Worm (Caenorhabditis elegans) whole organism, late embryonic: Measurements from ENCODE around the gene srd-16.
A peak's percentile ranks its signal among the peaks of the same experiment; 100 is the strongest.

ENCODE experiments used
- F13H6.1 ChIP-seq: sonication (generic microtip); optimal IDR thresholded peaks from 2 replicates; lab custom pipeline; 2016; ENCODE audit warnings: missing genetic modification characterization, missing compliant biosample characterization
- K02D7.2 ChIP-seq: sonication (generic microtip); optimal IDR thresholded peaks from 2 replicates; lab custom pipeline; 2017; ENCODE audit warnings: mild to moderate bottlenecking, missing genetic modification characterization, missing compliant biosample characterization
- K09A11.1 ChIP-seq: sonication (generic microtip); optimal IDR thresholded peaks from 2 replicates; lab custom pipeline; 2017; ENCODE audit warnings: antibody characterized with exemption, mild to moderate bottlenecking, missing genetic modification characterization, missing compliant biosample characterization; ENCODE audit not compliant: insufficient read depth
- T23F11.4 ChIP-seq: fragments of 200-800 bp; sonication (Bioruptor generic); optimal IDR thresholded peaks from 2 replicates; lab custom pipeline; 2018; ENCODE audit warnings: mild to moderate bottlenecking, missing genetic modification characterization, missing compliant biosample characterization
- ahr-1 ChIP-seq: sonication (generic microtip); optimal IDR thresholded peaks from 2 replicates; lab custom pipeline; 2016; ENCODE audit warnings: missing genetic modification characterization, missing compliant biosample characterization
- ceh-14 ChIP-seq: sonication (generic microtip); optimal IDR thresholded peaks from 2 replicates; lab custom pipeline; 2016; ENCODE audit warnings: missing genotype, missing genetic modification characterization, missing compliant biosample characterization
- ceh-18 ChIP-seq: sonication (generic microtip); optimal IDR thresholded peaks from 2 replicates; lab custom pipeline; 2016; ENCODE audit warnings: missing genetic modification characterization, missing compliant biosample characterization
- ceh-19 ChIP-seq: fragments of 200-800 bp; sonication (Bioruptor generic); optimal IDR thresholded peaks from 2 replicates; lab custom pipeline; 2018; ENCODE audit warnings: mild to moderate bottlenecking, missing genetic modification characterization, missing compliant biosample characterization
- ceh-24 ChIP-seq: sonication (generic microtip); optimal IDR thresholded peaks from 2 replicates; lab custom pipeline; 2016; ENCODE audit warnings: mild to moderate bottlenecking, missing genetic modification characterization, missing compliant biosample characterization
- ceh-30 ChIP-seq: fragments of 150-350 bp; optimal IDR thresholded peaks from 2 replicates; lab custom pipeline; 2014; ENCODE audit warnings: missing biosample characterization, missing genetic modification characterization
- ceh-45 ChIP-seq: fragments of 200-800 bp; sonication (Bioruptor generic); IDR thresholded peaks from 2 replicates; pipeline ENCODE4 v1.3.6; 2022; ENCODE audit warnings: missing genetic modification reagents, missing genetic modification characterization, missing compliant biosample characterization
- ceh-48 ChIP-seq: sonication (generic microtip); optimal IDR thresholded peaks from 2 replicates; lab custom pipeline; 2016; ENCODE audit warnings: missing genetic modification characterization, inconsistent platforms, missing compliant biosample characterization
- ceh-6 ChIP-seq: fragments of 200-800 bp; sonication (Bioruptor generic); optimal IDR thresholded peaks from 2 replicates; lab custom pipeline; 2018; ENCODE audit warnings: mild to moderate bottlenecking, missing genetic modification characterization, missing compliant biosample characterization
- dve-1 ChIP-seq: sonication (generic microtip); optimal IDR thresholded peaks from 2 replicates; lab custom pipeline; 2017; ENCODE audit warnings: antibody characterized with exemption, mild to moderate bottlenecking, missing genetic modification characterization, missing compliant biosample characterization
- elt-2 ChIP-seq: sonication (generic microtip); optimal IDR thresholded peaks from 2 replicates; lab custom pipeline; 2016; ENCODE audit warnings: missing genetic modification reagents, missing genetic modification characterization, missing compliant biosample characterization
- ets-4 ChIP-seq: sonication (generic microtip); optimal IDR thresholded peaks from 2 replicates; lab custom pipeline; 2016; ENCODE audit warnings: missing genetic modification characterization, missing compliant biosample characterization
- eyg-1 ChIP-seq: sonication (generic microtip); optimal IDR thresholded peaks from 2 replicates; lab custom pipeline; 2016; ENCODE audit warnings: missing genotype, missing genetic modification characterization, missing compliant biosample characterization
- fkh-10 ChIP-seq: fragments of 150-350 bp; optimal IDR thresholded peaks from 2 replicates; lab custom pipeline; 2014; ENCODE audit warnings: missing biosample characterization, missing genetic modification reagents, missing genetic modification characterization
- hlh-13 ChIP-seq: fragments of 200-800 bp; sonication (Bioruptor generic); optimal IDR thresholded peaks from 2 replicates; lab custom pipeline; 2018; ENCODE audit warnings: mild to moderate bottlenecking, missing genetic modification characterization, missing compliant biosample characterization
- hlh-30 ChIP-seq: sonication (generic microtip); optimal IDR thresholded peaks from 2 replicates; lab custom pipeline; 2017; ENCODE audit warnings: antibody characterized with exemption, missing genetic modification characterization, missing compliant biosample characterization; ENCODE audit not compliant: insufficient read depth
- lim-6 ChIP-seq: sonication (generic microtip); optimal IDR thresholded peaks from 2 replicates; lab custom pipeline; 2016; ENCODE audit warnings: missing genetic modification characterization, missing compliant biosample characterization
- lin-11 ChIP-seq: fragments of 200-800 bp; sonication (Bioruptor generic); optimal IDR thresholded peaks from 2 replicates; lab custom pipeline; 2018; ENCODE audit warnings: mild to moderate bottlenecking, missing genetic modification characterization, missing compliant biosample characterization
- madf-2 ChIP-seq: sonication (generic microtip); optimal IDR thresholded peaks from 2 replicates; lab custom pipeline; 2017; ENCODE audit warnings: missing genetic modification characterization, missing compliant biosample characterization
- mec-3 ChIP-seq: sonication (generic microtip); optimal IDR thresholded peaks from 2 replicates; lab custom pipeline; 2016; ENCODE audit warnings: borderline replicate concordance, missing genetic modification characterization, missing compliant biosample characterization
- nfya-1 ChIP-seq: sonication (generic microtip); optimal IDR thresholded peaks from 2 replicates; lab custom pipeline; 2017; ENCODE audit warnings: missing genetic modification characterization, mild to moderate bottlenecking, missing compliant biosample characterization, antibody characterized with exemption, moderate library complexity
- nhr-11 ChIP-seq: fragments of 150-350 bp; optimal IDR thresholded peaks from 2 replicates; lab custom pipeline; 2014; ENCODE audit warnings: missing biosample characterization, missing genetic modification characterization
- nhr-232 ChIP-seq: sonication (generic microtip); optimal IDR thresholded peaks from 2 replicates; lab custom pipeline; 2016; ENCODE audit warnings: missing genetic modification characterization, missing compliant biosample characterization
- odd-2 ChIP-seq: sonication (generic microtip); optimal IDR thresholded peaks from 2 replicates; lab custom pipeline; 2017; ENCODE audit warnings: antibody characterized with exemption, mild to moderate bottlenecking, missing genetic modification characterization, missing compliant biosample characterization
- pag-3 ChIP-seq: sonication (generic microtip); optimal IDR thresholded peaks from 2 replicates; lab custom pipeline; 2016; ENCODE audit warnings: missing compliant biosample characterization, missing genetic modification characterization, borderline replicate concordance
- pat-9 ChIP-seq: fragments of 200-800 bp; sonication (Bioruptor generic); optimal IDR thresholded peaks from 2 replicates; lab custom pipeline; 2018; ENCODE audit warnings: mild to moderate bottlenecking, missing genetic modification characterization, moderate library complexity, missing compliant biosample characterization
- pax-1 ChIP-seq: fragments of 150-350 bp; optimal IDR thresholded peaks from 2 replicates; lab custom pipeline; 2014; ENCODE audit warnings: missing biosample characterization, missing genetic modification characterization
- pha-2 ChIP-seq: sonication (generic microtip); optimal IDR thresholded peaks from 2 replicates; lab custom pipeline; 2017; ENCODE audit warnings: mild to moderate bottlenecking, missing genetic modification characterization, missing compliant biosample characterization
- pha-4 ChIP-seq: fragments of 150-350 bp; optimal IDR thresholded peaks from 2 replicates; lab custom pipeline; 2018; ENCODE audit warnings: missing biosample characterization, missing genetic modification reagents, missing genetic modification characterization
- ref-2 ChIP-seq: sonication (generic microtip); optimal IDR thresholded peaks from 2 replicates; lab custom pipeline; 2016; ENCODE audit warnings: missing genetic modification characterization, missing compliant biosample characterization
- sox-2 ChIP-seq: fragments of 200-800 bp; sonication (Bioruptor generic); IDR thresholded peaks from 2 replicates; pipeline ENCODE4 v1.3.6; 2022; ENCODE audit warnings: missing genetic modification reagents, missing genetic modification characterization, missing compliant biosample characterization
- tbx-2 ChIP-seq: sonication (generic microtip); optimal IDR thresholded peaks from 2 replicates; lab custom pipeline; 2016; ENCODE audit warnings: missing genetic modification characterization, missing compliant biosample characterization
- unc-3 ChIP-seq, 2 experiments: fragments of 200-800 bp in 1 of 2; sonication (Bioruptor generic) in 1 of 2; sonication (generic microtip) in 1 of 2; conservative IDR thresholded peaks in 1 of 2; optimal IDR thresholded peaks in 1 of 2; 2 replicates each; pipeline versions ENCODE4 v1.3.6 to Lab custom; 2016 to 2022; ENCODE audit warnings: missing compliant biosample characterization in 2 of 2, missing genetic modification characterization in 2 of 2, missing genetic modification reagents in 1 of 2
- unc-42 ChIP-seq: sonication (generic microtip); optimal IDR thresholded peaks from 2 replicates; lab custom pipeline; 2016; ENCODE audit warnings: missing genotype, missing genetic modification characterization, missing compliant biosample characterization
- unc-55 ChIP-seq: sonication (generic microtip); optimal IDR thresholded peaks from 2 replicates; lab custom pipeline; 2017; ENCODE audit warnings: missing biosample characterization, missing genetic modification reagents, missing genetic modification characterization

The srd-16 gene

ce11 chrV:5899940-5900339 lies at the start of gene srd-16:
srd-16 (minus strand) TSS chrV:5900040.
- TF ChIP-seq pax-1 (tag; lab: Kevin White, UChicago) (no peak), eyg-1 (tag; lab: Kevin White, UChicago) (no peak), nhr-11 (tag; lab: Kevin White, UChicago) (no peak), ceh-14 (tag; lab: Kevin White, UChicago) (no peak), ceh-18 (tag; lab: Kevin White, UChicago) (no peak), K02D7.2 (no peak), hlh-30 (no peak)

ce11 chrV:5943167-5943566 lies 43.3 kb upstream of the srd-16 start, which contains the start of gene pst-1:
pst-1 (plus strand) TSS chrV:5943467.
- TF ChIP-seq nhr-11 (tag; lab: Kevin White, UChicago) (no peak), ceh-14 (tag; lab: Kevin White, UChicago) (no peak), ceh-30 (tag; lab: Kevin White, UChicago) (no peak), eyg-1 (tag; lab: Kevin White, UChicago) (no peak), unc-3 (GFP tag; conservative IDR thresholded peaks at IDR 0.05; lab: Robert Waterston, UW) (no peak), unc-3 (tag; optimal IDR thresholded peaks at IDR 0.05; lab: Kevin White, UChicago) (no peak), unc-55 (no peak), hlh-30 (no peak), ceh-19 (GFP tag; lab: Kevin White, UChicago) (no peak), K09A11.1 (no peak), ahr-1 (no peak), sox-2 (GFP tag; lab: Robert Waterston, UW) (no peak), lin-11 (tag; lab: Kevin White, UChicago) (no peak), T23F11.4 (GFP tag; lab: Kevin White, UChicago) (no peak), ceh-48 (tag; lab: Kevin White, UChicago) (no peak), madf-2 (no peak), hlh-13 (GFP tag; lab: Kevin White, UChicago) (no peak), nhr-232 (tag; lab: Kevin White, UChicago) (no peak)

- TF ChIP-seq pag-3 (tag; lab: Kevin White, UChicago), result no peak
- no peak for TF ChIP-seq unc-3 (GFP tag; conservative IDR thresholded peaks at IDR 0.05; lab: Robert Waterston, UW)
- TF ChIP-seq unc-3 (tag; optimal IDR thresholded peaks at IDR 0.05; lab: Kevin White, UChicago), result no peak
- peak; percentile 42 for TF ChIP-seq nfya-1 (tag; lab: Kevin White, UChicago)
- TF ChIP-seq fkh-10 (GFP tag; lab: Kevin White, UChicago), result no peak
- no peak for TF ChIP-seq pat-9 (tag; lab: Kevin White, UChicago)
- no peak for TF ChIP-seq sox-2 (GFP tag; lab: Robert Waterston, UW)
- TF ChIP-seq elt-2 (tag; lab: Kevin White, UChicago), result no peak
- TF ChIP-seq pha-4 (tag; lab: Kevin White, UChicago), result no peak
- no peak for TF ChIP-seq pha-2 (tag; lab: Kevin White, UChicago)
Observed at ce11 chrV:5939503-5940072, 39.7 kb upstream of the srd-16 start, which contains the start of gene syf-3. syf-3 (plus strand) TSS chrV:5940022.

ce11 chrV:5936691-5937090 lies 36.9 kb upstream of the srd-16 start, which contains the start of the genes M03F8.5 and M03F8.7:
M03F8.5 (minus strand) TSS chrV:5936791.
M03F8.7 (plus strand) TSS chrV:5936939.
- TF ChIP-seq ceh-6 (GFP tag; lab: Kevin White, UChicago) (no peak), ceh-19 (GFP tag; lab: Kevin White, UChicago) (no peak), pha-4 (tag; lab: Kevin White, UChicago) (no peak), ets-4 (no peak), madf-2 (no peak), odd-2 (tag; lab: Kevin White, UChicago) (no peak), ref-2 (tag; lab: Kevin White, UChicago) (no peak), mec-3 (tag; lab: Kevin White, UChicago) (no peak), ceh-24 (tag; lab: Kevin White, UChicago) (no peak), nfya-1 (tag; lab: Kevin White, UChicago) (no peak), unc-42 (tag; lab: Kevin White, UChicago) (no peak), tbx-2 (no peak), ceh-45 (GFP tag; lab: Robert Waterston, UW) (no peak), F13H6.1 (tag; lab: Kevin White, UChicago) (no peak), lim-6 (tag; lab: Kevin White, UChicago) (no peak), dve-1 (tag; lab: Kevin White, UChicago) (no peak)
- TF ChIP-seq, all 69 proteins: peak for 0
